Worm (Caenorhabditis elegans): ENCODE measurements around the gene ugt-54.

DNA sequence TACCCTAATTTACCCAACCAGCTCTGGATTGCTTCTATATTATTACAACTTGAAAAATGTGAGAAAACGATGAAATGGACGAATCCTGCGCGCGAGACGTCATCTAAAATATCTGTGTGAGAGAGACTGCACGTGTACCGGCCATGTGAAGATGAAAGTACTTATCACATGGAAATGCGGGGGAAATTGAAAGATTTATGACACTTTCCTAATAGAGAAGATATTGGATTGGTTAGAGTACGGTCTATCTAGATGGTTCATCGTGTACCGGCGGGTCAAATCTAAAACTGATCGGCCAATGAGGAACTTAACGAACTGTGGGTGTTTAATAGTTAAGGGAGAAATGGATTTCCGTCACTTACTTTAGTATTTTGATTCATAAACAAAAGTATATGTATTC is 20.5 kb downstream of the ugt-54 start:
- TF ChIP-seq nhr-28 (tag; optimal IDR thresholded peaks at IDR 0.05) (no peak), flh-1 (GFP tag; optimal IDR thresholded peaks at IDR 0.05) (no peak), blmp-1 (tag; optimal IDR thresholded peaks at IDR 0.05) (no peak), M03D4.4 (tag; optimal IDR thresholded peaks at IDR 0.05) (no peak), snpc-4 (tag; optimal IDR thresholded peaks at IDR 0.05) (no peak), nhr-12 (tag; optimal IDR thresholded peaks at IDR 0.05) (no peak), ztf-11 (tag; optimal IDR thresholded peaks at IDR 0.05) (no peak), mep-1 (tag; optimal IDR thresholded peaks at IDR 0.05) (no peak), elt-1 (tag; optimal IDR thresholded peaks at IDR 0.05; ENCODE audit: borderline replicate concordance, insufficient read depth) (no peak), ces-1 (GFP tag; optimal IDR thresholded peaks at IDR 0.05) (no peak), pha-4 (tag; optimal IDR thresholded peaks at IDR 0.05) (no peak), sptf-1 (tag; optimal IDR thresholded peaks at IDR 0.05) (no peak)
